Fruit fly (Drosophila melanogaster) ovary, adult (tissue): ENCODE data around the gene Mpp6.

Experiments
- CG17801 ChIP-seq: fragments of 200-800 bp; optimal IDR thresholded peaks from 2 replicates; lab custom pipeline; 2019; ENCODE audit warnings: missing biosample characterization, mild to moderate bottlenecking, missing genetic modification characterization, moderate library complexity; ENCODE audit not compliant: partially characterized antibody

Gene Mpp6

dm6 chr2L:21196511-21196910 lies 40.4 kb downstream of the Mpp6 start:
- TF ChIP-seq CG17801 (GFP tag; lab: Kevin White, UChicago): no peak

dm6 chr2L:21197178-21197577 lies 41.1 kb downstream of the Mpp6 start:
- no peak for TF ChIP-seq CG17801 (GFP tag; lab: Kevin White, UChicago)

- no peak for TF ChIP-seq CG17801 (GFP tag; lab: Kevin White, UChicago)
Observed at dm6 chr2L:21198633-21199264, 42.7 kb downstream of the Mpp6 start, which contains the start of gene Ret. Gene Ret, minus strand, starts transcription at chr2L:21198762.

- no peak for TF ChIP-seq CG17801 (GFP tag; lab: Kevin White, UChicago)
Observed at dm6 chr2L:21200275-21200674, 44.2 kb downstream of the Mpp6 start, which contains the start of gene CG31624. Gene CG31624, minus strand, starts transcription at chr2L:21200375.

dm6 chr2L:21202702-21203101 lies 46.6 kb downstream of the Mpp6 start, which contains the start of gene CG31988:
Gene CG31988, minus strand, starts transcription at chr2L:21202802.
- TF ChIP-seq CG17801 (GFP tag; lab: Kevin White, UChicago): no peak

dm6 chr2L:21206193-21206592 lies 50.1 kb downstream of the Mpp6 start, which contains the start of gene clumsy:
Gene clumsy, plus strand, starts transcription at chr2L:21206493.
- TF ChIP-seq CG17801 (GFP tag; lab: Kevin White, UChicago): no peak
